Worm (Caenorhabditis elegans) whole organism, late embryonic: Measurements from ENCODE around the gene mtl-2.
A peak's percentile ranks its signal among the peaks of the same experiment; 100 is the strongest.

ENCODE experiments used
- C38D4.7 ChIP-seq: fragments of 200-800 bp; sonication (Bioruptor generic); optimal IDR thresholded peaks from 2 replicates; lab custom pipeline; 2018; ENCODE audit warnings: mild to moderate bottlenecking, missing genetic modification characterization, moderate library complexity, missing compliant biosample characterization
- K02D7.2 ChIP-seq: sonication (generic microtip); optimal IDR thresholded peaks from 2 replicates; lab custom pipeline; 2017; ENCODE audit warnings: mild to moderate bottlenecking, missing genetic modification characterization, missing compliant biosample characterization
- K09A11.1 ChIP-seq: sonication (generic microtip); optimal IDR thresholded peaks from 2 replicates; lab custom pipeline; 2017; ENCODE audit warnings: antibody characterized with exemption, mild to moderate bottlenecking, missing genetic modification characterization, missing compliant biosample characterization; ENCODE audit not compliant: insufficient read depth
- ahr-1 ChIP-seq: sonication (generic microtip); optimal IDR thresholded peaks from 2 replicates; lab custom pipeline; 2016; ENCODE audit warnings: missing genetic modification characterization, missing compliant biosample characterization
- ama-1 ChIP-seq: fragments of 150-350 bp; optimal IDR thresholded peaks from 2 replicates; lab custom pipeline; 2014
- ceh-18 ChIP-seq: sonication (generic microtip); optimal IDR thresholded peaks from 2 replicates; lab custom pipeline; 2016; ENCODE audit warnings: missing genetic modification characterization, missing compliant biosample characterization
- ceh-19 ChIP-seq: fragments of 200-800 bp; sonication (Bioruptor generic); optimal IDR thresholded peaks from 2 replicates; lab custom pipeline; 2018; ENCODE audit warnings: mild to moderate bottlenecking, missing genetic modification characterization, missing compliant biosample characterization
- ceh-2 ChIP-seq: sonication (generic microtip); optimal IDR thresholded peaks from 2 replicates; lab custom pipeline; 2016; ENCODE audit warnings: missing genotype, missing genetic modification characterization, missing compliant biosample characterization
- ceh-24 ChIP-seq: sonication (generic microtip); optimal IDR thresholded peaks from 2 replicates; lab custom pipeline; 2016; ENCODE audit warnings: mild to moderate bottlenecking, missing genetic modification characterization, missing compliant biosample characterization
- ceh-30 ChIP-seq: fragments of 150-350 bp; optimal IDR thresholded peaks from 2 replicates; lab custom pipeline; 2014; ENCODE audit warnings: missing biosample characterization, missing genetic modification characterization
- ceh-31 ChIP-seq: sonication (generic microtip); optimal IDR thresholded peaks from 2 replicates; lab custom pipeline; 2016; ENCODE audit warnings: missing genetic modification characterization, missing compliant biosample characterization
- ceh-34 ChIP-seq: sonication (generic microtip); optimal IDR thresholded peaks from 2 replicates; lab custom pipeline; 2016; ENCODE audit warnings: mild to moderate bottlenecking, missing genetic modification characterization, missing compliant biosample characterization
- ceh-6 ChIP-seq: fragments of 200-800 bp; sonication (Bioruptor generic); optimal IDR thresholded peaks from 2 replicates; lab custom pipeline; 2018; ENCODE audit warnings: mild to moderate bottlenecking, missing genetic modification characterization, missing compliant biosample characterization
- ceh-9 ChIP-seq: sonication (generic microtip); optimal IDR thresholded peaks from 2 replicates; lab custom pipeline; 2016; ENCODE audit warnings: mild to moderate bottlenecking, missing genetic modification characterization, inconsistent platforms, missing compliant biosample characterization
- dmd-4 ChIP-seq: sonication (generic microtip); optimal IDR thresholded peaks from 2 replicates; lab custom pipeline; 2016; ENCODE audit warnings: borderline replicate concordance, missing genetic modification characterization, missing compliant biosample characterization
- dve-1 ChIP-seq: sonication (generic microtip); optimal IDR thresholded peaks from 2 replicates; lab custom pipeline; 2017; ENCODE audit warnings: antibody characterized with exemption, mild to moderate bottlenecking, missing genetic modification characterization, missing compliant biosample characterization
- eyg-1 ChIP-seq: sonication (generic microtip); optimal IDR thresholded peaks from 2 replicates; lab custom pipeline; 2016; ENCODE audit warnings: missing genotype, missing genetic modification characterization, missing compliant biosample characterization
- fkh-10 ChIP-seq: fragments of 150-350 bp; optimal IDR thresholded peaks from 2 replicates; lab custom pipeline; 2014; ENCODE audit warnings: missing biosample characterization, missing genetic modification reagents, missing genetic modification characterization
- fkh-6 ChIP-seq: sonication (generic microtip); optimal IDR thresholded peaks from 2 replicates; lab custom pipeline; 2016; ENCODE audit warnings: missing genetic modification characterization, missing compliant biosample characterization
- hlh-13 ChIP-seq: fragments of 200-800 bp; sonication (Bioruptor generic); optimal IDR thresholded peaks from 2 replicates; lab custom pipeline; 2018; ENCODE audit warnings: mild to moderate bottlenecking, missing genetic modification characterization, missing compliant biosample characterization
- hlh-30 ChIP-seq: sonication (generic microtip); optimal IDR thresholded peaks from 2 replicates; lab custom pipeline; 2017; ENCODE audit warnings: antibody characterized with exemption, missing genetic modification characterization, missing compliant biosample characterization; ENCODE audit not compliant: insufficient read depth
- hlh-6 ChIP-seq: sonication (generic microtip); optimal IDR thresholded peaks from 2 replicates; lab custom pipeline; 2016; ENCODE audit warnings: missing genotype, missing genetic modification characterization, missing compliant biosample characterization
- lim-6 ChIP-seq: sonication (generic microtip); optimal IDR thresholded peaks from 2 replicates; lab custom pipeline; 2016; ENCODE audit warnings: missing genetic modification characterization, missing compliant biosample characterization
- madf-2 ChIP-seq: sonication (generic microtip); optimal IDR thresholded peaks from 2 replicates; lab custom pipeline; 2017; ENCODE audit warnings: missing genetic modification characterization, missing compliant biosample characterization
- pax-1 ChIP-seq: fragments of 150-350 bp; optimal IDR thresholded peaks from 2 replicates; lab custom pipeline; 2014; ENCODE audit warnings: missing biosample characterization, missing genetic modification characterization
- pha-4 ChIP-seq: fragments of 150-350 bp; optimal IDR thresholded peaks from 2 replicates; lab custom pipeline; 2018; ENCODE audit warnings: missing biosample characterization, missing genetic modification reagents, missing genetic modification characterization
- pqm-1 ChIP-seq: sonication (generic microtip); optimal IDR thresholded peaks from 2 replicates; lab custom pipeline; 2016; ENCODE audit warnings: missing genetic modification characterization, missing compliant biosample characterization
- pros-1 ChIP-seq: fragments of 150-350 bp; optimal IDR thresholded peaks from 2 replicates; lab custom pipeline; 2014; ENCODE audit warnings: missing biosample characterization, missing genetic modification reagents, missing genetic modification characterization
- sox-2 ChIP-seq: fragments of 200-800 bp; sonication (Bioruptor generic); IDR thresholded peaks from 2 replicates; pipeline ENCODE4 v1.3.6; 2022; ENCODE audit warnings: missing genetic modification reagents, missing genetic modification characterization, missing compliant biosample characterization
- syd-9 ChIP-seq: sonication (generic microtip); optimal IDR thresholded peaks from 2 replicates; lab custom pipeline; 2016; ENCODE audit warnings: mild to moderate bottlenecking, missing genetic modification characterization, moderate library complexity, missing compliant biosample characterization
- unc-3 ChIP-seq, 2 experiments: fragments of 200-800 bp in 1 of 2; sonication (Bioruptor generic) in 1 of 2; sonication (generic microtip) in 1 of 2; conservative IDR thresholded peaks in 1 of 2; optimal IDR thresholded peaks in 1 of 2; 2 replicates each; pipeline versions ENCODE4 v1.3.6 to Lab custom; 2016 to 2022; ENCODE audit warnings: missing compliant biosample characterization in 2 of 2, missing genetic modification characterization in 2 of 2, missing genetic modification reagents in 1 of 2
- unc-42 ChIP-seq: sonication (generic microtip); optimal IDR thresholded peaks from 2 replicates; lab custom pipeline; 2016; ENCODE audit warnings: missing genotype, missing genetic modification characterization, missing compliant biosample characterization
- unc-86 ChIP-seq: sonication (generic microtip); optimal IDR thresholded peaks from 2 replicates; lab custom pipeline; 2016; ENCODE audit warnings: missing genetic modification characterization, missing compliant biosample characterization
- zip-5 ChIP-seq: sonication (generic microtip); optimal IDR thresholded peaks from 2 replicates; lab custom pipeline; 2016; ENCODE audit warnings: missing genetic modification characterization, missing compliant biosample characterization
- ztf-16 ChIP-seq: sonication (generic microtip); optimal IDR thresholded peaks from 2 replicates; lab custom pipeline; 2017; ENCODE audit warnings: missing genetic modification characterization, missing compliant biosample characterization

mtl-2 gene

DNA sequence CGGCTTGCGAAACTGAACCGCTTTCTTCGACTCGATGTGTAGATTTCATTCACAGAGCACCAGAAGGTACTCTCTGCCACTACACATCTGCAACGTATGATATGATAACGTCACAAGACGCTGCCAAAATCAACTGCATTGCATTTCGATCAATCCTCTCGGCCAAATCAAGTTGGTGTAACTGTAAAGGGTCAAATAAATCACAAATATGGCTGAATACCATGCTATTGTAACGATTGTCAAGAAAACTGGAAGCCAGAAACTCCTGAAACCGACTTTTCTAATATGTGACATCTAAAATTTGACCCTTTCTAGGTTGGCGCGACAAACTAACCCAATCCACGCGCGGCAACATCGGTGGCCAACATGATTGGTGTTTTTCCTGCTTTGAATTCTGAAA lies 8.5 kb downstream of the mtl-2 start:
- TF ChIP-seq ceh-9 (tag; lab: Kevin White, UChicago) (no peak), ceh-19 (no peak), ceh-30 (no peak), ahr-1 (no peak), unc-3 (GFP tag; conservative IDR thresholded peaks at IDR 0.05; lab: Robert Waterston, UW) (no peak), unc-3 (tag; optimal IDR thresholded peaks at IDR 0.05; lab: Kevin White, UChicago) (no peak), hlh-30 (no peak), fkh-10 (GFP tag; lab: Kevin White, UChicago) (no peak), ceh-18 (no peak), madf-2 (no peak), dmd-4 (tag; lab: Kevin White, UChicago) (no peak), K09A11.1 (tag; lab: Kevin White, UChicago) (no peak)

DNA sequence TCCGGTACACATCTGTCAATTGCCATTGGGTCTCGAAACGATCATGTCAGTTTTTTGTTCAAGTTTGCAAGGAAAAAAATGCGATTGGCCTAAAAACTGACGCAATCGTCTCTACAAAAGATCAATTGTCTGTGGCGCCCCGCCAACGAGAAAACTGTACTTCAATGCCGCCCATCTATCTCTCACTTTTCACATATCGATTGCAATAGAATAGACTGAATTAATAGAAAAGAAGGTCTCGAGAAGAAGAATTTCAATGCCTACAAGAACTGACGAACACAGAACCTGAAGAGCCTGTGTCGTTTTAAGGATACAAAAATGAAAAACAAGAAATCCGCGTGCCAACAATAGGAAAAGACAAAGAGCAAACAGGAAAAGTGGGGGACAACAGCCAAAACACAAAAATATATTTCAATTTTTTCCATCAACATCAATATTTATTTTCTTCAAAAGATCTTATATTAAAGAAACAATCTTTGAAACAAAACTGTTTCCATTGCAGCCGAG lies 10.1 kb downstream of the mtl-2 start:
- TF ChIP-seq syd-9 (no peak), eyg-1 (tag; lab: Kevin White, UChicago) (no peak), fkh-10 (GFP tag; lab: Kevin White, UChicago) (no peak), ceh-19 (no peak), sox-2 (GFP tag; lab: Robert Waterston, UW) (no peak), unc-86 (tag; lab: Kevin White, UChicago) (no peak), pros-1 (no peak), ztf-16 (tag; lab: Kevin White, UChicago) (no peak), pax-1 (tag; lab: Kevin White, UChicago) (no peak), lim-6 (tag; lab: Kevin White, UChicago) (no peak), K02D7.2 (tag; lab: Kevin White, UChicago) (no peak), ceh-34 (no peak), ama-1 (no peak), C38D4.7 (GFP tag; lab: Kevin White, UChicago) (no peak), dve-1 (tag; lab: Kevin White, UChicago) (no peak), ceh-24 (no peak), dmd-4 (tag; lab: Kevin White, UChicago) (no peak), ceh-2 (tag; lab: Kevin White, UChicago) (no peak)

DNA sequence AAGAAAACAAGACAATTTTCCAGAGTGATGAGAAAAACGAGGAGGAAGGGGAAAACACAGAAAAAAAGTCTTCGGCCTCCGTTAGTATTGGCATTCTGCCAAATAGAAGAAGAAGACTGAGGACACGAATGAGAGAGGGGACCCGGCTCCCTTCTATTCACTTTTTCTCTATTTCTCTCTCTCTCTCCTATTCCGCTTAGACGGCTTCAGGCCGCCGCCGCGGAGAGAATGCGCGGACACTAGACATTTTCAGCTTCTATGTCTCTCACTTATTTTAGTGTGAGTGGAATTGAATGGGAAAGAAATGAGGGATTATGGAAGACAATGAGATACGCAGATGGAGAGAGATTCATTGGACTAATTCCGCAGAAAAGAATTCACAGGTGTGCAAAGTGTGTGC lies 11.7 kb downstream of the mtl-2 start:
- TF ChIP-seq unc-42 (tag; lab: Kevin White, UChicago) = peak; percentile 20
- peak; percentile 35 for TF ChIP-seq ceh-31 (tag; lab: Kevin White, UChicago)
- TF ChIP-seq ceh-19 = no peak

- TF ChIP-seq hlh-13 (no peak), fkh-6 (tag; lab: Kevin White, UChicago) (no peak), sox-2 (GFP tag; lab: Robert Waterston, UW) (no peak), unc-42 (tag; lab: Kevin White, UChicago) (no peak), pha-4 (tag; lab: Kevin White, UChicago) (no peak), hlh-6 (no peak), zip-5 (tag; lab: Kevin White, UChicago) (no peak), dmd-4 (tag; lab: Kevin White, UChicago) (no peak), K09A11.1 (tag; lab: Kevin White, UChicago) (no peak), hlh-30 (no peak), pros-1 (no peak), lim-6 (tag; lab: Kevin White, UChicago) (no peak), ceh-34 (no peak), pqm-1 (tag; lab: Kevin White, UChicago) (no peak), ama-1 (no peak), ceh-6 (GFP tag; lab: Kevin White, UChicago) (no peak)
Measured at ce11 chrV:14005812-14006211, 12.7 kb downstream of the mtl-2 start, which contains the start of gene ric-7. ric-7 (minus strand) TSS chrV:14005912.
